Fruit fly (Drosophila melanogaster) whole organism, wandering third instar larva: ENCODE results near the gene gdl-ORF39.

ENCODE experiments used
- Abd-B ChIP-seq: fragments of >200 bp; optimal IDR thresholded peaks from 2 replicates; lab custom pipeline; 2017; ENCODE audit warnings: missing biosample characterization, missing genetic modification characterization
- Hr83 ChIP-seq: fragments of 200-300 bp; sonication (Bioruptor generic); optimal IDR thresholded peaks from 2 replicates; lab custom pipeline; 2016; ENCODE audit warnings: missing biosample characterization, mild to moderate bottlenecking, missing genetic modification characterization, moderate library complexity; ENCODE audit not compliant: poor library complexity, severe bottlenecking
- Jra ChIP-seq: sonication (Bioruptor generic); optimal IDR thresholded peaks from 2 replicates; lab custom pipeline; 2016; ENCODE audit warnings: missing biosample characterization, missing genetic modification characterization
- Myc ChIP-seq: fragments of >200 bp; optimal IDR thresholded peaks from 2 replicates; lab custom pipeline; 2017
- OdsH ChIP-seq: fragments of 200-800 bp; sonication (Bioruptor generic); optimal IDR thresholded peaks from 2 replicates; lab custom pipeline; 2016; ENCODE audit warnings: missing biosample characterization, mild to moderate bottlenecking, missing genetic modification characterization
- Sp1 ChIP-seq: fragments of 200-800 bp; sonication (Bioruptor generic); optimal IDR thresholded peaks from 3 replicates; lab custom pipeline; 2019; ENCODE audit warnings: missing biosample characterization, mild to moderate bottlenecking, missing genetic modification characterization, moderate library complexity
- br ChIP-seq: fragments of 200-800 bp; sonication (Bioruptor generic); optimal IDR thresholded peaks from 2 replicates; lab custom pipeline; 2016; ENCODE audit warnings: missing biosample characterization, missing genetic modification characterization
- brk ChIP-seq: fragments of 200-800 bp; sonication (Bioruptor generic); optimal IDR thresholded peaks from 2 replicates; lab custom pipeline; 2016; ENCODE audit warnings: missing biosample characterization, mild to moderate bottlenecking, missing genetic modification characterization
- h ChIP-seq: fragments of 200-800 bp; sonication (Bioruptor generic); optimal IDR thresholded peaks from 3 replicates; lab custom pipeline; 2016; ENCODE audit warnings: missing biosample characterization, mild to moderate bottlenecking, missing genetic modification characterization
- psq ChIP-seq: fragments of 200-800 bp; sonication (Bioruptor generic); optimal IDR thresholded peaks from 3 replicates; lab custom pipeline; 2017; ENCODE audit warnings: missing biosample characterization, mild to moderate bottlenecking, missing genetic modification characterization, moderate library complexity
- usp ChIP-seq: fragments of >200 bp; optimal IDR thresholded peaks from 2 replicates; lab custom pipeline; 2017; ENCODE audit warnings: missing biosample characterization, missing genetic modification characterization
- woc ChIP-seq: sonication (Bioruptor generic); optimal IDR thresholded peaks from 2 replicates; lab custom pipeline; 2016; ENCODE audit warnings: missing biosample characterization, mild to moderate bottlenecking, missing genetic modification characterization

dm6 chr3L:15535800-15536225, 26.6 kb downstream of the gdl-ORF39 start:
- TF ChIP-seq h (GFP tag; lab: Kevin White, UChicago), result no peak
- TF ChIP-seq psq (GFP tag; lab: Kevin White, UChicago), result no peak
- TF ChIP-seq Jra (GFP tag; lab: Kevin White, UChicago), result no peak
- TF ChIP-seq OdsH (GFP tag; lab: Kevin White, UChicago), result no peak
- TF ChIP-seq Myc (lab: Kevin White, UChicago), result no peak
- TF ChIP-seq br (GFP tag; lab: Kevin White, UChicago), result no peak
- TF ChIP-seq Hr83 (GFP tag; lab: Kevin White, UChicago), result no peak
- TF ChIP-seq Sp1 (GFP tag; lab: Kevin White, UChicago), result no peak
- TF ChIP-seq woc (GFP tag; lab: Kevin White, UChicago), result peak; percentile 20
- no peak for TF ChIP-seq usp (GFP tag; lab: Kevin White, UChicago)
- no peak for TF ChIP-seq brk (GFP tag; lab: Kevin White, UChicago)
- no peak for TF ChIP-seq Abd-B (GFP tag; lab: Kevin White, UChicago)
